Fruit fly (Drosophila melanogaster): ENCODE data around the gene CG14088.

DNA sequence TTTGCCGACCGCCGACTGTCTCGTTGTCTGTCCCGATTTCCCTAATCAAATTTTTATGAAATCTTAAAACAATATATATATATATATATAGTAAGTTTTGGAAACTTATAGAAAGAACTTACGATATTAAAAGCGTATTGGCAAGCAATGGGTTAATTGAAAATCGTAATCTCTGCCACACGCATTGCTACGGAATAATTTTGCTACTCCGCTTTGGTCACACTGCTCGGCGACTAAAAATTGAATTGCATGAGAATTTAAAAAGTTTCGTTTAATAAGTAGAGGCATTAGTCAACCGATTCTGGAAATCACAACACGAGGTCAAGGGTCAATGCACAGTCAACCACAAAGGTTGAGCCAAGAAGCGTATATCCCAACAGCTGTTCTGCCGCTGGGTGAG lies 9.2 kb downstream of the CG14088 start, which contains the start of gene Bet1:
- TF ChIP-seq pan (optimal IDR thresholded peaks at IDR 0.05) (no peak), rgr (GFP tag; optimal IDR thresholded peaks at IDR 0.05) (no peak), Hr83 (GFP tag; optimal IDR thresholded peaks at IDR 0.05; ENCODE audit: poor library complexity, severe bottlenecking) (no peak), psq (GFP tag; optimal IDR thresholded peaks at IDR 0.05) (no peak), Rel (GFP tag; optimal IDR thresholded peaks at IDR 0.05) (no peak), Rel (tag; optimal IDR thresholded peaks at IDR 0.05) (no peak)
